Fruit fly (Drosophila melanogaster): ENCODE measurements around the gene CG12521.

dm6 chr3L:11858745-11859144, 11.1 kb upstream of the CG12521 start:
- TF ChIP-seq CG8632 (GFP tag; optimal IDR thresholded peaks at IDR 0.05) (no peak), salr (GFP tag; optimal IDR thresholded peaks at IDR 0.05) (no peak), Ets21C (GFP tag; optimal IDR thresholded peaks at IDR 0.05) (no peak), CG11762 (GFP tag; optimal IDR thresholded peaks at IDR 0.05; ENCODE audit: insufficient read depth) (no peak), Gug (GFP tag; IDR thresholded peaks at IDR 0.05) (no peak), vri (GFP tag; optimal IDR thresholded peaks at IDR 0.05) (no peak), Lpt (GFP tag; optimal IDR thresholded peaks at IDR 0.05) (no peak), CG16779 (tag; optimal IDR thresholded peaks at IDR 0.05) (no peak), fd85E (GFP tag; optimal IDR thresholded peaks at IDR 0.05) (no peak), Ets96B (tag; optimal IDR thresholded peaks at IDR 0.05) (no peak)

All from whole organism, prepupa.